Worm (Caenorhabditis elegans) whole organism, mixed stage, embryonic: ENCODE data around the gene F40H3.1.

Source experiments
- bed-3 ChIP-seq: fragments of 200-800 bp; sonication (Bioruptor generic); optimal IDR thresholded peaks from 3 replicates; lab custom pipeline; 2018; ENCODE audit warnings: mild to moderate bottlenecking, missing genetic modification characterization, moderate library complexity, missing compliant biosample characterization
- ceh-43 ChIP-seq: fragments of 200-800 bp; sonication (Bioruptor generic); optimal IDR thresholded peaks from 2 replicates; lab custom pipeline; 2018; ENCODE audit warnings: mild to moderate bottlenecking, missing genetic modification characterization, moderate library complexity, missing compliant biosample characterization
- elt-3 ChIP-seq: fragments of 150-350 bp; optimal IDR thresholded peaks from 2 replicates; lab custom pipeline; 2014; ENCODE audit warnings: missing biosample characterization, missing genetic modification characterization
- lin-13 ChIP-seq: fragments of 150-350 bp; optimal IDR thresholded peaks from 2 replicates; lab custom pipeline; 2014; ENCODE audit warnings: missing biosample characterization, missing genetic modification characterization
- nhr-12 ChIP-seq: fragments of 150-350 bp; optimal IDR thresholded peaks from 2 replicates; lab custom pipeline; 2014; ENCODE audit warnings: missing biosample characterization, missing genetic modification characterization
- nhr-28 ChIP-seq: fragments of 150-350 bp; optimal IDR thresholded peaks from 2 replicates; lab custom pipeline; 2014; ENCODE audit warnings: missing biosample characterization, missing genetic modification characterization
- nhr-76 ChIP-seq: sonication (generic microtip); optimal IDR thresholded peaks from 2 replicates; lab custom pipeline; 2017; ENCODE audit warnings: missing biosample characterization, missing genetic modification characterization
- pha-4 ChIP-seq: fragments of 150-350 bp; optimal IDR thresholded peaks from 2 replicates; lab custom pipeline; 2018; ENCODE audit warnings: missing biosample characterization, missing genetic modification reagents, missing genetic modification characterization
- snpc-4 ChIP-seq: fragments of 150-350 bp; optimal IDR thresholded peaks from 2 replicates; lab custom pipeline; 2014; ENCODE audit warnings: missing biosample characterization, missing genetic modification characterization
- unc-62 ChIP-seq: fragments of 150-350 bp; optimal IDR thresholded peaks from 2 replicates; lab custom pipeline; 2014; ENCODE audit warnings: missing biosample characterization, missing genetic modification reagents, missing genetic modification characterization

- TF ChIP-seq ceh-43 (GFP tag; lab: Kevin White, UChicago) (no peak), unc-62 (GFP tag; lab: Kevin White, UChicago) (no peak), elt-3 (tag; lab: Kevin White, UChicago) (no peak), nhr-12 (tag; lab: Kevin White, UChicago) (no peak), nhr-28 (tag; lab: Kevin White, UChicago) (no peak), snpc-4 (tag; lab: Kevin White, UChicago) (no peak), nhr-76 (no peak), lin-13 (no peak), pha-4 (tag; lab: Kevin White, UChicago) (no peak), bed-3 (GFP tag; lab: Kevin White, UChicago) (no peak)
These were observed 47.4 kb downstream of the F40H3.1 start, which contains the start of gene srsy-2 for ce11 chrII:6226995-6227394.
